Fruit fly (Drosophila melanogaster): ENCODE measurements around the gene CG13850.
A peak's percentile ranks its signal among the peaks of the same experiment; 100 is the strongest.

Gene CG13850

DNA sequence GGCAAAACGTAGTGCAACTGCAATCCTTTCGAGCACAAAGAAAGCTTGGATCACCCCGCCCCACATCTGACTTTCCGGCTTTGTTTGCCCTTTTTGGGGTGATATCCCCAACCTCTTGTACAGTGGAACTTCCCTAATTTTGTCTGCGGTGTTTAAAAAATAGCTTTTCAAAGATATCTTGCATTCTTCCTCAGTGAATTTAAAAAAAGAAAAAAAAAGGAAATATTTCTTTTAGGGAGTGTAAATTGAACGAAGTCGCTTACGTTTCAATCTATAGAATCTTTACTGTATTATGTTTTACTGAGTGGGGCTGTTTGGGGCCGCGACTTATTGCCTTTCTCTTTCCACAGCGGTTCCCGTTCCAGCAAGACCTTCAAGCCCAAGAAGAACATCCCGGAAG is 10.9 kb upstream of the CG13850 start (continued):
- TF ChIP-seq svp (GFP tag): peak; percentile 95
- no peak for TF ChIP-seq CG32006 (GFP tag; optimal IDR thresholded peaks at IDR 0.05)
- no peak for TF ChIP-seq fd85E (GFP tag; optimal IDR thresholded peaks at IDR 0.05)
- TF ChIP-seq Eip78C (GFP tag): peak; percentile 88
- peak; percentile 61 for TF ChIP-seq CG3032 (tag; optimal IDR thresholded peaks at IDR 0.05)
- TF ChIP-seq CG8319 (GFP tag; optimal IDR thresholded peaks at IDR 0.05): peak; percentile 61
- TF ChIP-seq CG6854 (GFP tag; optimal IDR thresholded peaks at IDR 0.05): no peak
- no peak for TF ChIP-seq Hr4 (GFP tag; optimal IDR thresholded peaks at IDR 0.05)
- TF ChIP-seq ss (GFP tag; optimal IDR thresholded peaks at IDR 0.05): peak in 1 of 2 experiments; percentile 39
- TF ChIP-seq CG8632 (GFP tag; optimal IDR thresholded peaks at IDR 0.05): peak; percentile 71
- peak; percentile 72 for TF ChIP-seq CG34406 (GFP tag; optimal IDR thresholded peaks at IDR 0.05)
- no peak for TF ChIP-seq CG10631 (GFP tag; optimal IDR thresholded peaks at IDR 0.05)

DNA sequence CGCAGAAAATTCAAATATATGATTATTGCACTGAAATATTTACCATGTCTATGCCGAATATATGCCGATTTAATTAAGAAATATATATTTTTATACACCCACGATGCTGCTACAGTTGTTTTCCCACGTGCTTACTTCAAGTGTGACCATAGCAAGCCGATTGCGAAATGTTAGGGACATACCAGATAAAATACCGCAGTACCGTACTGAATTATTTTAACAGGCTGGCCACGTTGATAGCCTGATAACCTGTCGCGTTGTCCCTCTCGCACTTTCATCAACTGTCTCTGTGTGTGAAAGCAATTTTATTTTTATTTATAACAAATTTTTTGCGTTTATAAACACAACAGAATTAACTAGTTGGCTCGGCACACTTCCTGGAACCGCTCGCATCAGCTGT is 10.2 kb upstream of the CG13850 start, which contains the start of the genes Nop56 and mats:
Nop56 (minus strand) TSS at position 158 of the 400 bp plus-strand sequence.
mats (plus strand) TSS at position 251 of the 400 bp plus-strand sequence.
- TF ChIP-seq CG32006 (GFP tag; optimal IDR thresholded peaks at IDR 0.05): no peak
- no peak for TF ChIP-seq fd85E (GFP tag; optimal IDR thresholded peaks at IDR 0.05)
- TF ChIP-seq Eip93F (GFP tag; optimal IDR thresholded peaks at IDR 0.05): peak; percentile 14
- no peak for TF ChIP-seq CG7368 (GFP tag; optimal IDR thresholded peaks at IDR 0.05)
- no peak for TF ChIP-seq CG15336 (GFP tag; IDR thresholded peaks at IDR 0.05)
- peak; percentile 55 for TF ChIP-seq Eip78C (GFP tag)
- TF ChIP-seq Hr39 (GFP tag; optimal IDR thresholded peaks at IDR 0.05): no peak
- no peak for TF ChIP-seq Sox15 (GFP tag; optimal IDR thresholded peaks at IDR 0.05)
- no peak for TF ChIP-seq achi (GFP tag; optimal IDR thresholded peaks at IDR 0.05)
- TF ChIP-seq CG10669 (GFP tag; optimal IDR thresholded peaks at IDR 0.05): no peak
- no peak for TF ChIP-seq CG8319 (GFP tag; optimal IDR thresholded peaks at IDR 0.05)
- peak; percentile 46 for TF ChIP-seq vri (GFP tag; optimal IDR thresholded peaks at IDR 0.05)
- TF ChIP-seq spab (GFP tag; optimal IDR thresholded peaks at IDR 0.05): no peak
- no peak for TF ChIP-seq acj6 (GFP tag; optimal IDR thresholded peaks at IDR 0.05)
- no peak for TF ChIP-seq CG11762 (GFP tag; optimal IDR thresholded peaks at IDR 0.05; ENCODE audit: insufficient read depth)
- TF ChIP-seq Lpt (GFP tag; optimal IDR thresholded peaks at IDR 0.05): no peak
- no peak for TF ChIP-seq CG31627 (GFP tag; optimal IDR thresholded peaks at IDR 0.05)
- no peak for TF ChIP-seq esn (GFP tag; optimal IDR thresholded peaks at IDR 0.05)
- TF ChIP-seq CG3032 (tag; optimal IDR thresholded peaks at IDR 0.05): no peak
- TF ChIP-seq CG34406 (GFP tag; optimal IDR thresholded peaks at IDR 0.05): no peak
- peak; percentile 70 for TF ChIP-seq svp (GFP tag)
- no peak for TF ChIP-seq CG6854 (GFP tag; optimal IDR thresholded peaks at IDR 0.05)
- no peak for TF ChIP-seq ss (GFP tag; optimal IDR thresholded peaks at IDR 0.05)
- no peak for TF ChIP-seq Gug (GFP tag; IDR thresholded peaks at IDR 0.05)
- TF ChIP-seq Ets96B (tag; optimal IDR thresholded peaks at IDR 0.05): no peak
- TF ChIP-seq CG9139 (GFP tag; optimal IDR thresholded peaks at IDR 0.05): no peak
- peak; percentile 41 for TF ChIP-seq Sox14 (GFP tag; optimal IDR thresholded peaks at IDR 0.05)
- TF ChIP-seq cyc (GFP tag; optimal IDR thresholded peaks at IDR 0.05): no peak
- no peak for TF ChIP-seq CG4318 (GFP tag; optimal IDR thresholded peaks at IDR 0.05)
- no peak for TF ChIP-seq CG8632 (GFP tag; optimal IDR thresholded peaks at IDR 0.05)
- no peak for TF ChIP-seq CG8119 (GFP tag; IDR thresholded peaks at IDR 0.05)
- no peak for TF ChIP-seq Hr38 (GFP tag; optimal IDR thresholded peaks at IDR 0.05)
- TF ChIP-seq CG16779 (tag; optimal IDR thresholded peaks at IDR 0.05): no peak
- TF ChIP-seq net (GFP tag; optimal IDR thresholded peaks at IDR 0.05): no peak
- no peak for TF ChIP-seq Eip75B (GFP tag; optimal IDR thresholded peaks at IDR 0.05)
- no peak for TF ChIP-seq Met (GFP tag; optimal IDR thresholded peaks at IDR 0.05)
- TF ChIP-seq Sox102F (GFP tag; optimal IDR thresholded peaks at IDR 0.05): no peak
- TF ChIP-seq dac (GFP tag; optimal IDR thresholded peaks at IDR 0.05): no peak
- no peak for TF ChIP-seq CG6792 (GFP tag; optimal IDR thresholded peaks at IDR 0.05)
- TF ChIP-seq eg (GFP tag; IDR thresholded peaks at IDR 0.05): no peak
- TF ChIP-seq Ets21C (GFP tag; optimal IDR thresholded peaks at IDR 0.05): no peak
- TF ChIP-seq topi (GFP tag; optimal IDR thresholded peaks at IDR 0.05): peak; percentile 26
- no peak for TF ChIP-seq Smox (GFP tag; optimal IDR thresholded peaks at IDR 0.05)
- no peak for TF ChIP-seq CG6808 (GFP tag; optimal IDR thresholded peaks at IDR 0.05)
- TF ChIP-seq CG11294 (GFP tag; IDR thresholded peaks at IDR 0.05): no peak
- TF ChIP-seq fkh (GFP tag; optimal IDR thresholded peaks at IDR 0.05): peak; percentile 7
- peak in 1 of 2 experiments; percentile 1 for TF ChIP-seq salr (GFP tag; optimal IDR thresholded peaks at IDR 0.05)
- TF ChIP-seq dsx (GFP tag; optimal IDR thresholded peaks at IDR 0.05; ENCODE audit: poor library complexity, severe bottlenecking): no peak

Measured in whole organism, prepupa.